Fruit fly (Drosophila melanogaster): ENCODE results near the gene jvl.
A peak's percentile ranks its signal among the peaks of the same experiment; 100 is the strongest.

jvl gene

DNA sequence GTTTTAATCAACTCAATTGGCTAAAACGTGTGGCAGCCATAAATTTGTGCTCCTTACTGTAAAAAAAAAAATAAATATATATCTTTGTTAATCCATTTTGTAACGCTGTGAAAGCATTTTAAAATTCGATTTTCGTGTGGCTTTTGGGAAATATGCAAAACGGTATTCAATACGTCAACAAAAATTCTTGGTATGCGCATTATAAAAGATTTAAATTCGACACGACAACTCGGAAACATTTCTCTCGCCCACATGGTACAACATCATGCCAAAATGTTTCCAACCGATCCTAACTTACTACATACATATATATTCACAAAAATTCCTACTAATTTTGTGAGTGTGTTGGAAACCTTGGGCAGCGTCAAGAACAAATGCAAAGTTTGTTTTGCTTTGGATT lies 30.7 kb upstream of the jvl start:
- TF ChIP-seq CTCF (optimal IDR thresholded peaks at IDR 0.05), result no peak
- TF ChIP-seq CG8478 (optimal IDR thresholded peaks at IDR 0.05), result no peak

DNA sequence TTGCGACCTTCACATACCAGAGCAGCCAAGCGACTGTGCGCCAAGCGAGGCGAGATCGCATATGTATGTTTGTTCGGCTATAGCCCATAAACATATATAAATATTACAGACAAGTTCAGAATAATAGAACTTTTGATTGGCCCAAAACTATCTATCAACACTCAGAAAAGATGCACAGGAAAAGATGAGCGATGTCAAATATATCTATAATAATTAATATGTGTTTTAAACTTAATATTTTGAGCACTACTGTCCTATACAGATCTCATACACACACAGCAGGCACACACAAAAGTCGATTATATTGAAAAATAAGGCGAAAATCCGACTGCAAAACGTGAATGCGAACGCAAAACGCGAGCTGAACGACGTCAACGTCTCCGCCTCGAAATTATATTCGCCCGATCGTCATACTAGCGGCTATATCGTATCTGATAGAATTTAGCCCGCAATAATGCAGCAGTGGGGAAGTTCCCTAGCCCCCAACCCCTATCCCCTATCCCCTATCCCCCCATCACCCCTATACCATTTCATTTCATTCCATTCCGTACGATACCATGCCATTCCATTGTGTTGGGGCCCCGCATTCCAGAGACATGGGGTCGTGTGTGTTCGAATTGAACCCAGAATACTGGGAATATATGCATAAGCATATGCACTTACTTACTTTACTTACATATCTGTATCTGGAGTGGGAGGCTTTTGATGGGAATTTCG lies 29.8 kb upstream of the jvl start:
- TF ChIP-seq CG8478 (optimal IDR thresholded peaks at IDR 0.05) (no peak), CTCF (optimal IDR thresholded peaks at IDR 0.05) (no peak)

DNA sequence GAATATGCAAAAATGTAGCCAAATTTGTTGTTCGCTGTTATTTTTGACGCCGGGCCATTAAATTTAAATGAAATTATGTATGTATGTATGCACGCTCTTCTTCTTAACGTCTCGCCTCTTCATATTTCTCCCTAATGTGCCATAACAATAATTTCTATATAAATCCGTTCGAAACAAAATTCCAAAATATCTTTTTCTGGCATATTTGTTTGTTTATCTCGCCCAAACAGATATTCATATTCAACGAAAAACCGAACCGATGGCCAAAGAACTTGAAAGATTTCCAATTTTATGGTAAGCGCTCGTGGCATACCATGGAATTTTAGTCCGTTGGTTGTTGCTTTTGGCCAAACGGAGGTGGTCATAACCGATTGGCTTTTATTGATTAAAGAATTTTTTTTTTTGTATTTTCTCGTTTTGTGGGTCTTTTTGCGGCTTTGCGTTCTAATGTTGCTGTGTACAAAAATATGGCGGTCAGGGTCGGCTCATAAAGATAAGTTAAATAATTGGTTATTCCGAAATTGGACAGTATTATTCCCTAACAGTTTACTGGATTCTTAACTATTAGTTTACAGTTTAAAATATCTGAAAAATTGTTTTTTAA lies 28.2 kb upstream of the jvl start:
- TF ChIP-seq CG8478 (optimal IDR thresholded peaks at IDR 0.05) (no peak), CTCF (optimal IDR thresholded peaks at IDR 0.05) (no peak)

DNA sequence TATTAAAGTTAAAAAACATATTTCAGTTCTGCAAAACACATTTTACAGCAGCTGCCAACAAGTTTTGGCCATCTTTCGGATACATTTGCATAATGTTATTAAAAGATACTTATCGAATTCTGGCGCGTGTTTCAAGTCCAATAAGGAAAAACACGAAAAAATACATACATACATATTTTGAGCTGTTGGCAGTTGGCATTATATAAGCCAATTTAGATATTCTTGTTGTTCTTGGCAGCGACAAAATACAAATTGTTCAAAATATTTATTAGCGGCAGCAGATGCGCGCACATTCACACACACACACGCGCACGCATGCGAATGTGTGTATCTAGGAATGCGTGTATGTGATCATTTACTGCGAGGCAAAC lies 27.6 kb upstream of the jvl start:
- TF ChIP-seq CTCF (optimal IDR thresholded peaks at IDR 0.05) (no peak), CG8478 (optimal IDR thresholded peaks at IDR 0.05) (no peak)

DNA sequence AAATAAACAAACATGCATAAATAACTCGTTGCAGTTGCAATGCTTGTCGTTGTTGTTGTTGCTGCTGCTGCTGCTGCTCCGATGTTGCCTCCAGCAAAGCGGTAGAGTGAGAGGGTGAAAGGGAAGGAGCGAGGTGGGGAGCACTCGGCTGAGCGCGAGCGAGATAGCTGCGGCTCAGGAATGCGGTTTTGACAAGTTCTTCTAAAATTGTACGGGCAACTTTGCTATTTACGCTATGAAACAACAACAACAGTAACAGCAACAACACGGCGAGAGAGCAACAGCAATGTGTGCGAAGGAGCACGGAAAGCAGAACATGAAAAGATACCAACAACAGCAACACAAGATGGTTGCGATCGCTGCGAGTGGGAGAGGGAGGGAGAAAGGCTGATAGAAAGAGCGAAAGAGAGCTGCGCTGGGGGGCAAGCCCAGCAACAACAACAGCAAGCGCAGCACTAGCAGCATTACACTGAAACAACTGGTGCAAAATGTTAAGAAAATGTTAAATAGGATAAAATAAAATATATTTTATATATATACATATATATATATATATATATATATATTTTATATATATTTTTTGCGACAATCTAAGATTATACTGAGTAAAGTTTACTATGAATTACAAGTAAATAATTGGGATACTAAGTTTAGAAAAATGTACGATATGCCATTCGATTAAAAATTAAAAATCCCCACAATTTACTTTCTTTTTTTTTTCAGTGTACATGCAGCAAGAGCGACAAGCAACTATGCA lies 27.1 kb upstream of the jvl start:
- TF ChIP-seq CTCF (optimal IDR thresholded peaks at IDR 0.05), result peak in 1 of 2 experiments; percentile 32
- TF ChIP-seq CG8478 (optimal IDR thresholded peaks at IDR 0.05), result no peak

DNA sequence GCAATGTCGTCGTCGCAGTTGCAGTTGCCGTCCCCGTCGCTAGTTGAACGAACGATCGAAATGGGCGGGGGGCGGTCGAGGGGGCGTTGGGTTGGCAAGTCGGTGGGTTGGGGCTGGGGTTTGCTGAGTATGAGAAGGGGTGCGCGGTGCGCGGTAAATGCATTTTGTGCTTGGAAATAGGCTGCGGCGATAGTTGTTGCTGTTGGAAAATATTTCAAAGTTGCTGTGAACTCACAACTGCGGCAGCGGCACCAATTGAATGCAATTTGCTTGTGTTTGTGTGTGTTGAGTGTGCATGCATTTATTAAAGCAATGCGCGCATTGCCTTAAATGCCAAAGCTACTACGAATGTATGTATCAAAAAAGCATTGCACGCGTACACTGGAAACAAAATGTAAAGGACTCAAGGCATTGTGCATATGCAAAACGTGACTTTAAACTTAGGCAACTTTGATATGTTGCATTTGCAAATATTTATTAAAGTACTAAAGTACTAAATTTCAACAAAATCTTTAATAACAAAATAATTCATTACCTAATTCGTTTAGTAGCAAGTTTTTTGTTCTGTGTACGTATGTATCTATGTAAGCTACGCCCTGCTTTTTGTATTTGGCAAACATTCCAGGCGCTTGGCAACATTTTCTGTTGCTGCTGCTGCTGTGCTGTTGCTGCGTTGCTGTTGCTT lies 26.3 kb upstream of the jvl start:
- TF ChIP-seq CTCF (optimal IDR thresholded peaks at IDR 0.05) (no peak), CG8478 (optimal IDR thresholded peaks at IDR 0.05) (no peak)

DNA sequence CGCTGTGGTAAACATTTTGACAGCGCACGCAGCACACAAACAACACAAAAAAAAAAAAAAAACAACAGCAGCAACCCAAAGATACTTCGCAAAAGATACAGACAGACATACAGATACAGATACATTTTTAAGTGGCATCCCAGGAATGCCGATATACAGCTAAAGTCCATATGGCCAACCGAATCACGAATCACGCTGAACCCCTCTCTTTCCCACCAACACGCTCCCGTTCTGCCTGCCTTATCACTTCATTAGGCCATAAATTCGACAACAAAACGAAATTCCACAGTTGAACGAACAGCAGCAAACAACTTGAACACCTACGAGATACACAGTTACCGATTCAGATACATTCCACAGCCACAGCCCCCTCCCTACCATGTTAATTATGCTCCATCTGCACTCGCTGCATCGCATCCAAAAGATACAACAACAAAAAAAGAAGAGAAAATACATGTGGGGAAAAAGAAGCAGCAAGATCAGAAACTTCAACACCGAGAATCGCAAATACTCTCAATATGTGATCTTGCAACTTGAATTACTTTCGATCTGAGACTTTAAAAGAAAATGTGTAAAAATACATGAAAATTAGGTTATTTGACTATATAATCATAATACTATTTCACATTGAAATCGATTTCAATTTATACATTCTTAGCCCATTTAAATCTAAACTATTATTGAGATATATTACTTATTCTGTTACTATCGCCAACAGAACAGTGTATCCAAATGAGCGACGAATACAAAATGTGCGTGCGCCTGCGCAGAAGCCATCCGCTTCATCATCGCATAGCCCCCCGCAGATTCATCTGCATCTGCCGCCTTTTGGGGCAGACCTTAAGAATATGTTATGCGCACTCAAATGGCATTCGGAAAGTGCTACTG lies 24.9 kb upstream of the jvl start:
- TF ChIP-seq CG8478 (optimal IDR thresholded peaks at IDR 0.05), result no peak
- TF ChIP-seq CTCF (optimal IDR thresholded peaks at IDR 0.05), result no peak

DNA sequence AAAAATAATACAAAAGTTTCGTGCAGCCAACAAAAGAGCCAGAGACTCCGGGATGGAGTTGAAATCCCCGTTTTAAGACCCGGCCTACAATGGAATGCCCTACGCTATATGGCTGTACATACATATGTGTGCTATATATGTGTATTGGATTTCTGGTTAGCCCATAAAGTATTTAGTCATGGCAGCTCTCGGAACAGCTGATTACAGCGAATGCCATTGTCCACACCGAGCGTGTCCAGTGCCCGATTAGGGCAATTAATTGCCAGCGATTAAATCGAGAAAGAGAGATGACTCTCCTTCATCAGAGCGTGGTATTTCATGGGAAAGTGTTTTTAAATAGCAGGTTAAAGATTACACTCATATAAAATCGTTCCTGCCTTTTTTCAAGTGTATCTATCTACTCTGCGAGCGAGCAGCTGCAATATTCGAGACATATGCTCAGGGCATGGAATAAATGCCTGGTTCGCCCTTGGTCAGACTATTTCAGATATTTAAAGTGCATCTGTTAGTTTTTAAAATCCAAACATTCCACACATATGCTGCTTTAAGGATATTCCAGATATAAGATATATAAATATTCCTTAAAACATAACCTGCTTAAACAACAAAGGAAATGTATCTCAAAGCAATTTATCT lies 24.2 kb upstream of the jvl start:
- TF ChIP-seq CTCF (optimal IDR thresholded peaks at IDR 0.05) (no peak), CG8478 (optimal IDR thresholded peaks at IDR 0.05) (no peak)

DNA sequence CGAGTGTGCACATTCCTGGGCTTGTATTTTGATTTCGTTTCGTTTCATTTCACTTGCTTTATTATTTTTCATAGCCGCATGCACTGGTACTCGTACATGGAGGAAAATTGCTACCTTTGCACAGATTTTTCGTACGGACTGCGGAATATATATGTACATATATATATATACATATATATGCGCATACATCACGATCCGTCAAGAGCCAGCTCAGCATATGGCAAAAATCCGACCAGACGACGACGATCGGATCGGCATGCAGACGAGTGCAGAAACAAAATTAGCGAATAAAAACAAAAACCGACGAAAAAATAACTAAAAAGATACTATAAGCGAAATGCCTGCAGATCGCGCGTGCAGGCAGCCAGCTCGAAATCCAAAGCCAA lies 23.7 kb upstream of the jvl start:
- TF ChIP-seq CTCF (optimal IDR thresholded peaks at IDR 0.05) (no peak), CG8478 (optimal IDR thresholded peaks at IDR 0.05) (no peak)

DNA sequence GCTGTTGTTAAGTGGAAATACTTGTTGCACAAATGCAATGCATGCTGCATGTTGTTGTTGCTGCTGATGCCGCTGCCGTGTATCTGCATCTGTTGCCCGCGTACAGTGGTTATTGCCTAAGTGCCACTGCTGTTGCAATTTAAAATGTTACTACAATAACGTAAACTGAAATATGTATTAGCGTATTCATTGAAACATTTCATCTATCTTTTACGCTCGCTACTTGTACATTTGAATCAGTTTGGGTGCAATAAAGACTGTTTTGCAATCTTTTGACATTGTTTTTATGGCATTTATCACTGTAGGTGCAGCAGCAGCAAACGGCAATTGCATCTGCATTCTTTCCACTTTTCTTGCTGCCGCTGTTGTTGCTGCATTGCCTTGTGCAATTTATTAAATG lies 22.0 kb upstream of the jvl start:
- TF ChIP-seq CG8478 (optimal IDR thresholded peaks at IDR 0.05), result no peak
- no peak for TF ChIP-seq CTCF (optimal IDR thresholded peaks at IDR 0.05)

DNA sequence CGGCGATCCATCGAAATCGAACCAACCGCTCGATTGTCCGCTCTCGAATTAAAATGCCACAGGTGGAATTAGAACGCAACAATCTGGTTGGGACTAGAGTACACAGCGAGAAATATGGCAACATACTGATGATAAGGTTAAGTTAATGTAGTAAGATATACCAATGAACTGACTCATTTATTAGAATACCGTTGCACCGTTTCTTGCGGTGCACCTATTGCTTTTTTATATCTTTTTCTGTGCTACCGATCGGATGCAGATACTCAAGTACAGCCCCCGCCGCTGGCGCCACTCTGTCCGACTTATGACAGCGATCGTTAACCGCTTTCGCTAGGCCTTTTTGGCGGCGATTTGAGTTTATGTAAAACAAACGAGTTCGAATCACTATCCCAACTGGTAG lies 21.3 kb upstream of the jvl start:
- no peak for TF ChIP-seq CTCF (optimal IDR thresholded peaks at IDR 0.05)
- TF ChIP-seq CG8478 (optimal IDR thresholded peaks at IDR 0.05), result no peak

DNA sequence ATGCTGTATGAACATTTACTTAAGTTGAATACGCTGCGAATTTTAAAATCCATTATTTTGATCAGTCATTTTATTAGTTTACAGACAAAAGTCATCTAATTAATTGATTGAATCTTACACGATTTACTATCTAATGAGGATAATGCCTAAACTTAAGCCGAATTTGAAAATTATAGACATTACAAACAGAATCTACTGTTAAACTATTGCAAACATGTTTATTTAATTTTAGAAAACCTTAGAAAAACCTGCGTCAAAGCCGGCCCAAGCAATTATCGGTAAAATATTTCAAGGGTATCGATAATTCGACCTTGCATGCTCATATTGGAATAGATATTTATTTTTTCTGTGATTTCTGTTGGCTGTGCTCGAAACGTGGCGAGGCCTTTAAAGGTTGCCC lies 20.5 kb upstream of the jvl start:
- TF ChIP-seq CTCF (optimal IDR thresholded peaks at IDR 0.05) (no peak), CG8478 (optimal IDR thresholded peaks at IDR 0.05) (no peak)

DNA sequence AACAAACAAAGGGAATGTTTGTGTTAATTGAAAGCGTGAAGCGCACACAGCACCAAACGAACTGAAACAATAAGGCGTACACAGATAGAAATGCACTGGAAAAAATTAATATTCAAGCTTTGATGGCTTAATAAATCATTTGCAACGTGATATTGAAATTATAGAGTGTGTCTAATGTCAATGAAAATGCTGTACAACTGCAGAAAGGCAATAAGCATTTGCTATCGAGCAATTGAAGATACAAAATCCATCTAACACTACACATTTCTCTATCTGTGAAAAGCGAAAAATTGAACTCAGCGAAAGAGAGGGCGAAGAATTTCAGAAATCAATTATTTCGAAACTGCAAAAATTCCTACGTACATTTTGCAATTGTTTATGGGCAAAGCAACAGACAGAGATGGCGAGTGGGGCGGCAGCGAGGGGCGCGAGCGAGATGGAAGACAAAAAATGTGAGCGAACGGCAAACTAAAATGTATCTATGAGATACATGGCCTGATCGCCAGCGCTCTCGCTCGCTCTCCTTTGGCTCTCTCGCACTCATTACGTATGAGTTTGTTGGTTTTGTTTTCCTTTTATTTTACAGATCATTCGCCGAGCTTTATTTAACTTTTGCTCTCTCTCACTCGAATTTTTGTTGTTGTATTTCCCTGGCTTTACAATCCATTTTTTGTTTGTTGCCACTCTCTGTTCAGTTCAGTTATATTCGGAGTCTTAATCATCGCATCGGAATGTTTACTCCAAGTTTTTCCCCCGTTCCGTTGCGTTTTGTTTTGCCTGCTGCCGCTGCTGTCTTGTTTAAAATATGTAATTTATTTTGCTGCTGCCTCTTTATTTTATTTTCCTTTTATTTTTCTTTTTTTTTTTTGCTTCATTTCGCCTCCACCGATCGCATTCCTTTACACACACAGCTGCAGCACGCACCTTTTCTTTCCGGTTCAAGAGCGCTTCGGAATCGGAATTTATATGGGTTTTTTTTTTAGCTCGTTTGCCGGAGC lies 19.1 kb upstream of the jvl start:
- TF ChIP-seq CG8478 (optimal IDR thresholded peaks at IDR 0.05) (no peak), CTCF (optimal IDR thresholded peaks at IDR 0.05) (no peak)

Measured in S2 (cell line).